Worm (Caenorhabditis elegans) whole organism, L2 larva: ENCODE data around the gene C25H3.11.
A peak's percentile ranks its signal among the peaks of the same experiment; 100 is the strongest.

Source experiments
- C34F6.9 ChIP-seq: fragments of 150-350 bp; optimal IDR thresholded peaks from 2 replicates; lab custom pipeline; 2014; ENCODE audit warnings: missing biosample characterization, missing genetic modification characterization
- F13H6.1 ChIP-seq: sonication (generic microtip); optimal IDR thresholded peaks from 2 replicates; lab custom pipeline; 2016; ENCODE audit warnings: missing genetic modification characterization, missing compliant biosample characterization
- Y55F3AM.14 ChIP-seq: fragments of 200-800 bp; sonication (Bioruptor generic); optimal IDR thresholded peaks from 2 replicates; lab custom pipeline; 2018; ENCODE audit warnings: mild to moderate bottlenecking, missing genetic modification characterization, missing compliant biosample characterization
- ZK546.5 ChIP-seq: sonication (generic microtip); optimal IDR thresholded peaks from 2 replicates; lab custom pipeline; 2017; ENCODE audit warnings: missing biosample characterization, missing genetic modification characterization
- alr-1 ChIP-seq: fragments of 150-350 bp; optimal IDR thresholded peaks from 2 replicates; lab custom pipeline; 2014; ENCODE audit warnings: missing biosample characterization, missing genetic modification characterization
- aly-2 ChIP-seq: fragments of 150-350 bp; optimal IDR thresholded peaks from 2 replicates; lab custom pipeline; 2014; ENCODE audit warnings: missing biosample characterization, missing genetic modification characterization
- ama-1 ChIP-seq: fragments of 150-350 bp; optimal IDR thresholded peaks from 2 replicates; lab custom pipeline; 2018; ENCODE audit warnings: inconsistent platforms
- ceh-16 ChIP-seq: fragments of 150-350 bp; optimal IDR thresholded peaks from 2 replicates; lab custom pipeline; 2014; ENCODE audit warnings: missing biosample characterization, missing genetic modification characterization
- ceh-82 ChIP-seq: fragments of 150-350 bp; optimal IDR thresholded peaks from 2 replicates; lab custom pipeline; 2014; ENCODE audit warnings: missing biosample characterization, missing genetic modification characterization
- crh-2 ChIP-seq: sonication (generic microtip); optimal IDR thresholded peaks from 2 replicates; lab custom pipeline; 2017; ENCODE audit warnings: missing biosample characterization, missing genetic modification characterization
- dmd-4 ChIP-seq: sonication (generic microtip); optimal IDR thresholded peaks from 2 replicates; lab custom pipeline; 2017; ENCODE audit warnings: missing biosample characterization, missing genetic modification characterization
- egl-27 ChIP-seq: sonication (generic microtip); optimal IDR thresholded peaks from 3 replicates; lab custom pipeline; 2017; ENCODE audit warnings: missing biosample characterization, missing genetic modification reagents, missing genetic modification characterization
- elt-1 ChIP-seq: fragments of 150-350 bp; optimal IDR thresholded peaks from 2 replicates; lab custom pipeline; 2014; ENCODE audit warnings: missing biosample characterization, missing genetic modification characterization
- elt-3 ChIP-seq: sonication (generic microtip); optimal IDR thresholded peaks from 2 replicates; lab custom pipeline; 2017; ENCODE audit warnings: missing biosample characterization, missing genetic modification characterization
- fos-1 ChIP-seq: fragments of 150-350 bp; optimal IDR thresholded peaks from 2 replicates; lab custom pipeline; 2014; ENCODE audit warnings: missing biosample characterization, missing genetic modification characterization
- gmeb-1 ChIP-seq: fragments of 150-350 bp; optimal IDR thresholded peaks from 2 replicates; lab custom pipeline; 2014; ENCODE audit warnings: missing biosample characterization, missing genetic modification characterization
- lin-11 ChIP-seq: fragments of 150-350 bp; sonication (generic microtip); optimal IDR thresholded peaks from 2 replicates; lab custom pipeline; 2014; ENCODE audit warnings: missing biosample characterization, missing genetic modification characterization, inconsistent platforms, mixed read lengths
- lin-13 ChIP-seq: fragments of 150-350 bp; optimal IDR thresholded peaks from 2 replicates; lab custom pipeline; 2014; ENCODE audit warnings: missing biosample characterization, missing genetic modification reagents, missing genetic modification characterization
- lin-39 ChIP-seq: fragments of 150-350 bp; optimal IDR thresholded peaks from 2 replicates; lab custom pipeline; 2014; ENCODE audit warnings: missing biosample characterization, missing genetic modification reagents, missing genetic modification characterization
- lsy-2 ChIP-seq, 2 experiments: fragments of 150-350 bp in 1 of 2; sonication (generic microtip) in 1 of 2; optimal IDR thresholded peaks; 2 replicates each; lab custom pipeline; 2014 to 2017; ENCODE audit warnings: missing biosample characterization in 2 of 2, missing genetic modification characterization in 2 of 2
- mab-5 ChIP-seq: fragments of 150-350 bp; optimal IDR thresholded peaks from 2 replicates; lab custom pipeline; 2014; ENCODE audit warnings: missing biosample characterization, missing genetic modification characterization
- mbf-1 ChIP-seq: sonication (generic microtip); optimal IDR thresholded peaks from 2 replicates; lab custom pipeline; 2017; ENCODE audit warnings: missing biosample characterization, missing genetic modification characterization
- mdl-1 ChIP-seq, 2 experiments: fragments of 150-350 bp in 1 of 2; sonication (generic microtip) in 1 of 2; optimal IDR thresholded peaks; 2 replicates each; lab custom pipeline; 2017; ENCODE audit warnings: missing biosample characterization in 2 of 2, missing genetic modification characterization in 2 of 2
- nhr-10 ChIP-seq: sonication (generic microtip); optimal IDR thresholded peaks from 2 replicates; lab custom pipeline; 2017; ENCODE audit warnings: missing biosample characterization, missing genetic modification characterization
- nhr-11 ChIP-seq: fragments of 150-350 bp; optimal IDR thresholded peaks from 2 replicates; lab custom pipeline; 2014; ENCODE audit warnings: missing biosample characterization, missing genetic modification characterization
- nhr-12 ChIP-seq: fragments of 150-350 bp; optimal IDR thresholded peaks from 2 replicates; lab custom pipeline; 2014; ENCODE audit warnings: missing biosample characterization, missing genetic modification characterization
- nhr-129 ChIP-seq: fragments of 150-350 bp; optimal IDR thresholded peaks from 2 replicates; lab custom pipeline; 2014; ENCODE audit warnings: missing biosample characterization, missing genetic modification characterization
- nhr-21 ChIP-seq: fragments of 150-350 bp; optimal IDR thresholded peaks from 2 replicates; lab custom pipeline; 2014; ENCODE audit warnings: missing biosample characterization, missing genetic modification characterization
- nhr-25 ChIP-seq: fragments of 150-350 bp; sonication (generic microtip); optimal IDR thresholded peaks from 3 replicates; lab custom pipeline; 2014; ENCODE audit warnings: missing biosample characterization, missing genetic modification characterization
- nhr-6 ChIP-seq: fragments of 150-350 bp; optimal IDR thresholded peaks from 2 replicates; lab custom pipeline; 2014; ENCODE audit warnings: missing biosample characterization, missing genetic modification characterization
- nhr-77 ChIP-seq: fragments of 150-350 bp; optimal IDR thresholded peaks from 2 replicates; lab custom pipeline; 2014; ENCODE audit warnings: missing biosample characterization, missing genetic modification characterization
- sem-4 ChIP-seq: fragments of 150-350 bp; optimal IDR thresholded peaks from 2 replicates; lab custom pipeline; 2014; ENCODE audit warnings: missing biosample characterization, missing genetic modification reagents, missing genetic modification characterization
- skn-1 ChIP-seq: sonication (generic microtip); optimal IDR thresholded peaks from 2 replicates; lab custom pipeline; 2017; ENCODE audit warnings: missing biosample characterization, missing genetic modification characterization
- sma-3 ChIP-seq: sonication (generic microtip); optimal IDR thresholded peaks from 2 replicates; lab custom pipeline; 2016; ENCODE audit warnings: missing genetic modification reagents, missing genetic modification characterization, missing compliant biosample characterization
- sma-9 ChIP-seq, 2 experiments: fragments of 150-350 bp in 1 of 2; sonication (generic microtip) in 1 of 2; optimal IDR thresholded peaks; 2 replicates each; lab custom pipeline; 2014 to 2016; ENCODE audit warnings: missing genetic modification characterization in 2 of 2, mild to moderate bottlenecking in 1 of 2, missing biosample characterization in 1 of 2, missing compliant biosample characterization in 1 of 2, missing genetic modification reagents in 1 of 2, moderate library complexity in 1 of 2
- snpc-4 ChIP-seq: fragments of 150-350 bp; optimal IDR thresholded peaks from 2 replicates; lab custom pipeline; 2014; ENCODE audit warnings: missing biosample characterization, missing genetic modification characterization
- unc-39 ChIP-seq: fragments of 150-350 bp; optimal IDR thresholded peaks from 2 replicates; lab custom pipeline; 2014; ENCODE audit warnings: missing biosample characterization, missing genetic modification characterization
- unc-55 ChIP-seq: fragments of 150-350 bp; sonication (generic microtip); optimal IDR thresholded peaks from 3 replicates; lab custom pipeline; 2014; ENCODE audit warnings: missing biosample characterization, missing genetic modification reagents, missing genetic modification characterization
- unc-62 ChIP-seq: fragments of 150-350 bp; optimal IDR thresholded peaks from 2 replicates; lab custom pipeline; 2014; ENCODE audit warnings: missing biosample characterization, missing genetic modification reagents, missing genetic modification characterization
- zag-1 ChIP-seq: fragments of 150-350 bp; optimal IDR thresholded peaks from 2 replicates; lab custom pipeline; 2014; ENCODE audit warnings: missing biosample characterization, missing genetic modification characterization
- ztf-11 ChIP-seq: sonication (generic microtip); optimal IDR thresholded peaks from 2 replicates; lab custom pipeline; 2017; ENCODE audit warnings: missing biosample characterization, missing genetic modification characterization
- ztf-4 ChIP-seq: fragments of 150-350 bp; optimal IDR thresholded peaks from 2 replicates; lab custom pipeline; 2014; ENCODE audit warnings: missing biosample characterization, missing genetic modification characterization

C25H3.11 gene

ce11 chrII:5702611-5703192, 13.9 kb upstream of the C25H3.11 start:
- TF ChIP-seq nhr-25: peak; percentile 39
- no peak for TF ChIP-seq nhr-77

- TF ChIP-seq sma-9 (GFP tag; optimal IDR thresholded peaks at IDR 0.05; lab: Kevin White, UChicago): peak; percentile 88
- TF ChIP-seq sma-9 (tag; optimal IDR thresholded peaks at IDR 0.05; lab: Kevin White, UChicago): no peak
- TF ChIP-seq crh-2 (tag; lab: Kevin White, UChicago): peak; percentile 77
- peak; percentile 66 to 77 for TF ChIP-seq mdl-1 (tag; optimal IDR thresholded peaks at IDR 0.05; lab: Kevin White, UChicago)
- TF ChIP-seq egl-27: peak; percentile 5
- peak; percentile 98 for TF ChIP-seq snpc-4
- TF ChIP-seq ama-1: peak; percentile 91
- TF ChIP-seq F13H6.1 (tag; lab: Kevin White, UChicago): peak; percentile 60
- peak; percentile 81 for TF ChIP-seq sma-3 (GFP tag; lab: Kevin White, UChicago)
- TF ChIP-seq fos-1: peak; percentile 74
- TF ChIP-seq lin-13: peak; percentile 42
- no peak for TF ChIP-seq zag-1 (tag; lab: Kevin White, UChicago)
- no peak for TF ChIP-seq ceh-82 (tag; lab: Kevin White, UChicago)
- peak; percentile 69 for TF ChIP-seq gmeb-1
- TF ChIP-seq lin-11: no peak
- TF ChIP-seq mab-5: peak; percentile 44
- TF ChIP-seq nhr-21 (tag; lab: Kevin White, UChicago): peak; percentile 82
- TF ChIP-seq C34F6.9 (tag; lab: Kevin White, UChicago): peak; percentile 42
- peak; percentile 34 for TF ChIP-seq nhr-25
- peak; percentile 57 to 72 for TF ChIP-seq lsy-2 (tag; optimal IDR thresholded peaks at IDR 0.05; lab: Kevin White, UChicago)
- no peak for TF ChIP-seq aly-2 (tag; lab: Kevin White, UChicago)
- TF ChIP-seq nhr-11: no peak
- TF ChIP-seq elt-1: no peak
- TF ChIP-seq nhr-129 (tag; lab: Kevin White, UChicago): peak; percentile 70
- no peak for TF ChIP-seq dmd-4 (tag; lab: Kevin White, UChicago)
These were observed 12.6 kb upstream of the C25H3.11 start for ce11 chrII:5701485-5701884.

ce11 chrII:5698869-5699268, 10.0 kb upstream of the C25H3.11 start, which contains the start of the genes C25H3.10 and C25H3.1:
TSS of gene C25H3.10 (minus strand) at chrII:5698969.
TSS of gene C25H3.1 (plus strand) at chrII:5699071.
- TF ChIP-seq egl-27 (no peak), snpc-4 (peak; percentile 6), nhr-77 (no peak)

ce11 chrII:5698254-5698653, 9.4 kb upstream of the C25H3.11 start:
- TF ChIP-seq F13H6.1 (tag; lab: Kevin White, UChicago): peak; percentile 10
- no peak for TF ChIP-seq elt-1
- no peak for TF ChIP-seq alr-1 (tag; lab: Kevin White, UChicago)
- no peak for TF ChIP-seq nhr-6 (tag; lab: Kevin White, UChicago)
- peak; percentile 80 for TF ChIP-seq sma-9 (GFP tag; optimal IDR thresholded peaks at IDR 0.05; lab: Kevin White, UChicago)
- TF ChIP-seq sma-9 (tag; optimal IDR thresholded peaks at IDR 0.05; lab: Kevin White, UChicago): no peak
- no peak for TF ChIP-seq mbf-1 (tag; lab: Kevin White, UChicago)
- peak in 1 of 2 experiments; percentile 44 for TF ChIP-seq lsy-2 (tag; optimal IDR thresholded peaks at IDR 0.05; lab: Kevin White, UChicago)
- TF ChIP-seq nhr-11: no peak
- TF ChIP-seq sem-4: no peak
- TF ChIP-seq nhr-25: no peak
- TF ChIP-seq fos-1: peak; percentile 32
- TF ChIP-seq Y55F3AM.14 (GFP tag; lab: Kevin White, UChicago): no peak
- no peak for TF ChIP-seq lin-11
- TF ChIP-seq ZK546.5 (tag; lab: Kevin White, UChicago): no peak
- TF ChIP-seq ceh-82 (tag; lab: Kevin White, UChicago): no peak
- TF ChIP-seq ama-1: no peak
- TF ChIP-seq nhr-10 (tag; lab: Kevin White, UChicago): no peak
- peak; percentile 34 for TF ChIP-seq ztf-4
- peak; percentile 49 for TF ChIP-seq crh-2 (tag; lab: Kevin White, UChicago)
- peak; percentile 43 for TF ChIP-seq C34F6.9 (tag; lab: Kevin White, UChicago)
- peak; percentile 86 for TF ChIP-seq nhr-129 (tag; lab: Kevin White, UChicago)
- no peak for TF ChIP-seq unc-55
- TF ChIP-seq nhr-12 (tag; lab: Kevin White, UChicago): no peak
- no peak for TF ChIP-seq ceh-16 (tag; lab: Kevin White, UChicago)
- no peak for TF ChIP-seq ztf-11 (tag; lab: Kevin White, UChicago)
- TF ChIP-seq snpc-4: peak; percentile 59
- TF ChIP-seq sma-3 (GFP tag; lab: Kevin White, UChicago): peak; percentile 27
- peak; percentile 60 for TF ChIP-seq gmeb-1
- no peak for TF ChIP-seq unc-39
- no peak for TF ChIP-seq skn-1
- no peak for TF ChIP-seq unc-62 (GFP tag; lab: Kevin White, UChicago)
- TF ChIP-seq nhr-21 (tag; lab: Kevin White, UChicago): peak; percentile 35
- no peak for TF ChIP-seq elt-3
- no peak for TF ChIP-seq lin-39 (tag; lab: Kevin White, UChicago)
